Worm (Caenorhabditis elegans) whole organism, L1 larva: Measurements from ENCODE around the gene rgs-7.

Experiments used
- nhr-76 ChIP-seq: sonication (generic microtip); optimal IDR thresholded peaks from 2 replicates; lab custom pipeline; 2017; ENCODE audit warnings: missing biosample characterization, missing genetic modification characterization
- nhr-90 ChIP-seq: sonication (generic microtip); optimal IDR thresholded peaks from 2 replicates; lab custom pipeline; 2016; ENCODE audit warnings: mild to moderate bottlenecking, missing genetic modification characterization, missing compliant biosample characterization; ENCODE audit not compliant: poor library complexity
- snpc-4 ChIP-seq: fragments of 150-350 bp; optimal IDR thresholded peaks from 2 replicates; lab custom pipeline; 2014; ENCODE audit warnings: missing biosample characterization, missing genetic modification characterization
- tbx-2 ChIP-seq: sonication (generic microtip); optimal IDR thresholded peaks from 2 replicates; lab custom pipeline; 2016; ENCODE audit warnings: missing genetic modification characterization, missing compliant biosample characterization
- unc-62 ChIP-seq: fragments of 150-350 bp; optimal IDR thresholded peaks from 2 replicates; lab custom pipeline; 2014; ENCODE audit warnings: missing biosample characterization, missing genetic modification reagents, missing genetic modification characterization

- no peak for TF ChIP-seq nhr-90 (tag; lab: Kevin White, UChicago)
- no peak for TF ChIP-seq tbx-2
- TF ChIP-seq unc-62, result no peak
- no peak for TF ChIP-seq snpc-4 (tag; lab: Kevin White, UChicago)
- TF ChIP-seq nhr-76 (tag; lab: Kevin White, UChicago), result no peak
Observed at ce11 chrX:3538067-3538466, 4.3 kb upstream of the rgs-7 start.
